Worm (Caenorhabditis elegans) whole organism, early embryonic: Measurements from ENCODE around the gene gst-40.

ENCODE experiments used
- B0310.2 ChIP-seq: sonication (generic microtip); optimal IDR thresholded peaks from 2 replicates; lab custom pipeline; 2016; ENCODE audit warnings: mild to moderate bottlenecking, missing genetic modification characterization, missing compliant biosample characterization
- F13C5.2 ChIP-seq: sonication (generic microtip); optimal IDR thresholded peaks from 2 replicates; lab custom pipeline; 2017; ENCODE audit warnings: mild to moderate bottlenecking, missing genetic modification characterization, inconsistent platforms, missing compliant biosample characterization
- aly-1 ChIP-seq: sonication (generic microtip); optimal IDR thresholded peaks from 2 replicates; lab custom pipeline; 2016; ENCODE audit warnings: missing genetic modification characterization, missing compliant biosample characterization
- ama-1 ChIP-seq: fragments of 150-350 bp; optimal IDR thresholded peaks from 2 replicates; lab custom pipeline; 2014
- ceh-13 ChIP-seq: fragments of 200-800 bp; sonication (Bioruptor generic); optimal IDR thresholded peaks from 2 replicates; lab custom pipeline; 2018; ENCODE audit warnings: mild to moderate bottlenecking, missing genetic modification characterization, missing compliant biosample characterization
- ceh-36 ChIP-seq: sonication (generic microtip); optimal IDR thresholded peaks from 2 replicates; lab custom pipeline; 2016; ENCODE audit warnings: missing genetic modification characterization, inconsistent platforms, missing compliant biosample characterization
- ets-7 ChIP-seq: sonication (generic microtip); optimal IDR thresholded peaks from 2 replicates; lab custom pipeline; 2016; ENCODE audit warnings: missing genotype, missing genetic modification characterization, missing compliant biosample characterization
- flt-1 ChIP-seq: fragments of 200-800 bp; sonication (Bioruptor generic); IDR thresholded peaks from 2 replicates; pipeline ENCODE4 v1.3.6; 2022; ENCODE audit warnings: missing genetic modification characterization, missing compliant biosample characterization
- hmg-4 ChIP-seq: fragments of 200-800 bp; sonication (Bioruptor generic); optimal IDR thresholded peaks from 2 replicates; lab custom pipeline; 2018; ENCODE audit warnings: mild to moderate bottlenecking, missing genetic modification characterization, missing compliant biosample characterization
- hnd-1 ChIP-seq: sonication (generic microtip); optimal IDR thresholded peaks from 2 replicates; lab custom pipeline; 2016; ENCODE audit warnings: missing genetic modification characterization, missing compliant biosample characterization
- pes-1 ChIP-seq: fragments of 200-800 bp; sonication (Bioruptor generic); IDR thresholded peaks from 2 replicates; pipeline ENCODE4 v1.3.6; 2022; ENCODE audit warnings: missing genetic modification reagents, missing genetic modification characterization, missing compliant biosample characterization
- sea-1 ChIP-seq: fragments of 200-800 bp; sonication (Bioruptor generic); conservative IDR thresholded peaks from 2 replicates; pipeline ENCODE4 v1.3.6; 2022; ENCODE audit warnings: missing genetic modification characterization, missing compliant biosample characterization
- tbx-11 ChIP-seq: fragments of 200-800 bp; sonication (Bioruptor generic); IDR thresholded peaks from 2 replicates; pipeline ENCODE4 v1.3.6; 2022; ENCODE audit warnings: missing genetic modification characterization, missing compliant biosample characterization
- tbx-37 ChIP-seq: fragments of 200-800 bp; sonication (Bioruptor generic); conservative IDR thresholded peaks from 2 replicates; pipeline ENCODE4 v1.3.6; 2022; ENCODE audit warnings: missing genetic modification reagents, missing genetic modification characterization, missing compliant biosample characterization

ce11 chrIV:754357-754972 lies 5.8 kb upstream of the gst-40 start:
- TF ChIP-seq F13C5.2 (tag; lab: Kevin White, UChicago) (no peak), ama-1 (lab: Kevin White, UChicago) (no peak), hnd-1 (no peak), tbx-11 (GFP tag; lab: Robert Waterston, UW) (no peak), B0310.2 (no peak), aly-1 (tag; lab: Kevin White, UChicago) (no peak), flt-1 (GFP tag; lab: Robert Waterston, UW) (no peak), hmg-4 (no peak), pes-1 (GFP tag; lab: Robert Waterston, UW) (no peak), sea-1 (GFP tag; lab: Robert Waterston, UW) (no peak), ceh-13 (GFP tag; lab: Kevin White, UChicago) (no peak), ceh-36 (tag; lab: Kevin White, UChicago) (no peak), tbx-37 (GFP tag; lab: Robert Waterston, UW) (no peak), ets-7 (tag; lab: Kevin White, UChicago) (no peak)
